Fruit fly (Drosophila melanogaster) whole organism, embryonic: ENCODE data around the gene Nep7.
A peak's percentile ranks its signal among the peaks of the same experiment; 100 is the strongest.

Experiments used
- Asciz ChIP-seq: fragments of 200-800 bp; sonication (Bioruptor generic); optimal IDR thresholded peaks from 2 replicates; lab custom pipeline; 2017; ENCODE audit warnings: missing biosample characterization, mild to moderate bottlenecking, missing genetic modification characterization, missing genetic modification reagents
- Atf3 ChIP-seq: fragments of 200-800 bp; sonication (Bioruptor generic); optimal IDR thresholded peaks from 3 replicates; lab custom pipeline; 2016; ENCODE audit warnings: missing biosample characterization, missing genetic modification characterization
- Awh ChIP-seq: fragments of 200-800 bp; sonication (Bioruptor generic); IDR thresholded peaks from 2 replicates; pipeline ENCODE4, ENCODE4 v1.3.6; 2022; ENCODE audit warnings: missing biosample characterization, missing genetic modification characterization
- Bdp1 ChIP-seq: fragments of 200-800 bp; sonication (Bioruptor generic); optimal IDR thresholded peaks from 3 replicates; lab custom pipeline; 2016; ENCODE audit warnings: missing biosample characterization, missing genetic modification characterization
- CG10274 ChIP-seq: fragments of 200-800 bp; sonication (Bioruptor generic); optimal IDR thresholded peaks from 3 replicates; lab custom pipeline; 2017; ENCODE audit warnings: missing biosample characterization, mild to moderate bottlenecking, missing genetic modification characterization
- CG14965 ChIP-seq: fragments of 200-800 bp; sonication (Bioruptor generic); optimal IDR thresholded peaks from 2 replicates; lab custom pipeline; 2016; ENCODE audit warnings: missing biosample characterization, missing genetic modification characterization, borderline replicate concordance
- CG1647 ChIP-seq: fragments of 200-800 bp; sonication (Bioruptor generic); optimal IDR thresholded peaks from 3 replicates; lab custom pipeline; 2016; ENCODE audit warnings: missing biosample characterization, missing genetic modification characterization
- CG17361 ChIP-seq: fragments of 200-800 bp; sonication (Bioruptor generic); IDR thresholded peaks from 3 replicates; pipeline ENCODE4 v1.3.6; 2022; ENCODE audit warnings: missing biosample characterization, missing genetic modification characterization
- CG17612 ChIP-seq: fragments of 200-800 bp; sonication (Bioruptor generic); IDR thresholded peaks from 2 replicates; pipeline ENCODE4 v1.3.6; 2022; ENCODE audit warnings: missing biosample characterization, missing genetic modification characterization
- CG1792 ChIP-seq: fragments of 200-800 bp; sonication (Bioruptor generic); optimal IDR thresholded peaks from 2 replicates; lab custom pipeline; 2016; ENCODE audit warnings: missing biosample characterization, missing genetic modification characterization
- CG2116 ChIP-seq: fragments of 200-800 bp; sonication (Bioruptor generic); optimal IDR thresholded peaks from 3 replicates; lab custom pipeline; 2018; ENCODE audit warnings: missing biosample characterization, mild to moderate bottlenecking, missing genetic modification characterization
- CG2129 ChIP-seq: fragments of 200-800 bp; sonication (Bioruptor generic); IDR thresholded peaks from 2 replicates; pipeline ENCODE4 v1.3.6; 2022; ENCODE audit warnings: missing biosample characterization, missing genetic modification characterization; ENCODE audit not compliant: partially characterized antibody
- CG2202 ChIP-seq: fragments of 200-800 bp; sonication (Bioruptor generic); optimal IDR thresholded peaks from 2 replicates; lab custom pipeline; 2018; ENCODE audit warnings: missing biosample characterization, mild to moderate bottlenecking, missing genetic modification characterization
- CG2678 ChIP-seq: fragments of 200-800 bp; sonication (Bioruptor generic); optimal IDR thresholded peaks from 3 replicates; lab custom pipeline; 2019; ENCODE audit warnings: missing biosample characterization, mild to moderate bottlenecking, missing genetic modification characterization, moderate library complexity
- CG2875 ChIP-seq: fragments of 200-800 bp; sonication (Bioruptor generic); optimal IDR thresholded peaks from 2 replicates; lab custom pipeline; 2017; ENCODE audit warnings: missing biosample characterization, mild to moderate bottlenecking, missing genetic modification characterization, missing genetic modification reagents
- CG2889 ChIP-seq: fragments of 200-800 bp; sonication (Bioruptor generic); IDR thresholded peaks from 3 replicates; pipeline ENCODE4 v1.3.6; 2022; ENCODE audit warnings: missing biosample characterization, missing genetic modification characterization
- CG31388 ChIP-seq: fragments of 200-800 bp; sonication (Bioruptor generic); optimal IDR thresholded peaks from 2 replicates; lab custom pipeline; 2016; ENCODE audit warnings: missing biosample characterization, missing genetic modification characterization
- CG5180 ChIP-seq: fragments of 200-800 bp; sonication (Bioruptor generic); optimal IDR thresholded peaks from 3 replicates; lab custom pipeline; 2017; ENCODE audit warnings: missing biosample characterization, missing genetic modification characterization, mild to moderate bottlenecking, moderate library complexity, missing genetic modification reagents
- CG5953 ChIP-seq: fragments of 200-800 bp; sonication (Bioruptor generic); IDR thresholded peaks from 2 replicates; pipeline ENCODE4 v1.3.6; 2022; ENCODE audit warnings: missing biosample characterization, missing genetic modification characterization
- CG6813 ChIP-seq: fragments of 200-800 bp; sonication (Bioruptor generic); optimal IDR thresholded peaks from 2 replicates; lab custom pipeline; 2017; ENCODE audit warnings: missing biosample characterization, missing genetic modification characterization, mild to moderate bottlenecking, moderate library complexity, missing genetic modification reagents
- CG7987 ChIP-seq: fragments of 200-800 bp; sonication (Bioruptor generic); optimal IDR thresholded peaks from 2 replicates; lab custom pipeline; 2018; ENCODE audit warnings: missing biosample characterization, mild to moderate bottlenecking, missing genetic modification characterization, moderate library complexity
- CG9609 ChIP-seq: fragments of 200-800 bp; sonication (Bioruptor generic); optimal IDR thresholded peaks from 3 replicates; lab custom pipeline; 2016; ENCODE audit warnings: missing biosample characterization, missing genetic modification characterization
- CHES-1-like ChIP-seq: fragments of 200-800 bp; sonication (Bioruptor generic); optimal IDR thresholded peaks from 2 replicates; lab custom pipeline; 2016; ENCODE audit warnings: missing biosample characterization, missing genetic modification characterization
- CTCF ChIP-seq: fragments of 200-800 bp; sonication (Bioruptor generic); optimal IDR thresholded peaks from 2 replicates; lab custom pipeline; 2017; ENCODE audit warnings: missing biosample characterization, mild to moderate bottlenecking, missing genetic modification characterization, moderate library complexity
- Eip74EF ChIP-seq, 2 experiments: fragments of 200-800 bp in 1 of 2; fragments of >200 bp in 1 of 2; sonication (Bioruptor generic) in 1 of 2; optimal IDR thresholded peaks; 2 replicates each; lab custom pipeline; 2017 to 2019; ENCODE audit warnings: missing biosample characterization in 2 of 2, missing genetic modification characterization in 2 of 2, mild to moderate bottlenecking in 1 of 2, moderate library complexity in 1 of 2
- Fer3 ChIP-seq: fragments of 200-800 bp; sonication (Bioruptor generic); optimal IDR thresholded peaks from 2 replicates; lab custom pipeline; 2018; ENCODE audit warnings: missing biosample characterization, mild to moderate bottlenecking, missing genetic modification characterization, moderate library complexity
- HLH3B ChIP-seq: fragments of 200-800 bp; sonication (Bioruptor generic); IDR thresholded peaks from 2 replicates; pipeline ENCODE4 v1.3.6; 2022; ENCODE audit warnings: missing biosample characterization, missing genetic modification characterization
- HLHmδ ChIP-seq: fragments of 200-800 bp; sonication (Bioruptor generic); optimal IDR thresholded peaks from 2 replicates; lab custom pipeline; 2018; ENCODE audit warnings: missing biosample characterization, mild to moderate bottlenecking, missing genetic modification characterization, moderate library complexity
- Optix ChIP-seq: fragments of 200-800 bp; sonication (Bioruptor generic); IDR thresholded peaks from 3 replicates; pipeline ENCODE4 v1.3.6; 2022; ENCODE audit warnings: missing biosample characterization, missing genetic modification characterization
- Poxn ChIP-seq: fragments of 200-800 bp; sonication (Bioruptor generic); IDR thresholded peaks from 2 replicates; pipeline ENCODE4 v1.3.6; 2022; ENCODE audit warnings: missing biosample characterization, missing genetic modification characterization
- abd-A ChIP-seq: fragments of 200-800 bp; sonication (Bioruptor generic); optimal IDR thresholded peaks from 3 replicates; lab custom pipeline; 2019; ENCODE audit warnings: missing biosample characterization, mild to moderate bottlenecking, missing genetic modification characterization, moderate library complexity
- ara ChIP-seq: fragments of 200-800 bp; sonication (Bioruptor generic); IDR thresholded peaks from 2 replicates; pipeline ENCODE4 v1.3.6; 2022; ENCODE audit warnings: missing biosample characterization, missing genetic modification characterization
- cad ChIP-seq: fragments of >200 bp; optimal IDR thresholded peaks from 2 replicates; lab custom pipeline; 2017; ENCODE audit warnings: missing biosample characterization, missing genetic modification characterization
- chif ChIP-seq, 2 experiments: fragments of 200-800 bp; sonication (Bioruptor generic); optimal IDR thresholded peaks; 3 replicates each; lab custom pipeline; 2016; ENCODE audit warnings: missing biosample characterization in 2 of 2, missing genetic modification characterization in 2 of 2
- chinmo ChIP-seq: fragments of 200-800 bp; sonication (Bioruptor generic); IDR thresholded peaks from 4 replicates; pipeline ENCODE4 v1.3.6; 2022; ENCODE audit warnings: missing biosample characterization, missing genetic modification characterization; ENCODE audit not compliant: partially characterized antibody
- cwo ChIP-seq: fragments of 200-800 bp; sonication (Bioruptor generic); optimal IDR thresholded peaks from 3 replicates; lab custom pipeline; 2017; ENCODE audit warnings: missing biosample characterization, missing genetic modification characterization, mild to moderate bottlenecking, moderate library complexity, missing genetic modification reagents
- ewg ChIP-seq: fragments of 200-800 bp; sonication (Bioruptor generic); optimal IDR thresholded peaks from 3 replicates; lab custom pipeline; 2017; ENCODE audit warnings: mild to moderate bottlenecking, missing biosample characterization, missing genetic modification reagents, missing genetic modification characterization
- fd3F ChIP-seq: fragments of 200-800 bp; sonication (Bioruptor generic); optimal IDR thresholded peaks from 2 replicates; lab custom pipeline; 2018; ENCODE audit warnings: missing biosample characterization, mild to moderate bottlenecking, missing genetic modification characterization, moderate library complexity
- ham ChIP-seq: fragments of 200-800 bp; sonication (Bioruptor generic); IDR thresholded peaks from 2 replicates; pipeline ENCODE4 v1.3.6; 2022; ENCODE audit warnings: missing biosample characterization, missing genetic modification characterization
- jumu ChIP-seq: fragments of 200-800 bp; sonication (Bioruptor generic); optimal IDR thresholded peaks from 3 replicates; lab custom pipeline; 2016; ENCODE audit warnings: missing biosample characterization, missing genetic modification characterization
- lola ChIP-seq, 3 experiments: fragments of >200 bp in 2 of 3; fragments of 200-800 bp in 1 of 3; sonication (Bioruptor generic) in 1 of 3; optimal IDR thresholded peaks; 2 replicates each; lab custom pipeline; 2017 to 2019; ENCODE audit warnings: missing biosample characterization in 3 of 3, missing genetic modification characterization in 3 of 3, mild to moderate bottlenecking in 1 of 3, moderate library complexity in 1 of 3
- nom ChIP-seq: fragments of 200-800 bp; sonication (Bioruptor generic); optimal IDR thresholded peaks from 2 replicates; lab custom pipeline; 2017; ENCODE audit warnings: missing biosample characterization, missing genetic modification characterization, mild to moderate bottlenecking, moderate library complexity, missing genetic modification reagents
- odd ChIP-seq: fragments of 200-800 bp; sonication (Bioruptor generic); optimal IDR thresholded peaks from 2 replicates; lab custom pipeline; 2017; ENCODE audit warnings: missing biosample characterization, mild to moderate bottlenecking, missing genetic modification characterization
- otp ChIP-seq: fragments of 200-800 bp; sonication (Bioruptor generic); IDR thresholded peaks from 3 replicates; pipeline ENCODE4, ENCODE4 v1.3.6; 2022; ENCODE audit warnings: missing biosample characterization, missing genetic modification characterization
- pb ChIP-seq: fragments of 200-800 bp; sonication (Bioruptor generic); optimal IDR thresholded peaks from 3 replicates; lab custom pipeline; 2016; ENCODE audit warnings: missing biosample characterization, missing genetic modification characterization
- prd ChIP-seq, 3 experiments: fragments of >200 bp in 2 of 3; fragments of 200-800 bp in 1 of 3; sonication (Bioruptor generic) in 1 of 3; optimal IDR thresholded peaks in 2 of 3; IDR thresholded peaks in 1 of 3; 2 replicates in 2 of 3; 3 replicates in 1 of 3; pipeline versions ENCODE4 v1.3.6 to Lab custom; 2017 to 2022; ENCODE audit warnings: missing biosample characterization in 1 of 3, missing genetic modification characterization in 1 of 3
- sens-2 ChIP-seq: fragments of 200-800 bp; sonication (Bioruptor generic); IDR thresholded peaks from 2 replicates; pipeline ENCODE4 v1.3.6; 2022; ENCODE audit warnings: missing biosample characterization, missing genetic modification characterization
- sug ChIP-seq: fragments of 200-800 bp; optimal IDR thresholded peaks from 2 replicates; lab custom pipeline; 2019; ENCODE audit warnings: missing biosample characterization, mild to moderate bottlenecking, missing genetic modification characterization, moderate library complexity
- wek ChIP-seq: fragments of 200-800 bp; sonication (Bioruptor generic); optimal IDR thresholded peaks from 3 replicates; lab custom pipeline; 2018; ENCODE audit warnings: missing biosample characterization, mild to moderate bottlenecking, missing genetic modification characterization, moderate library complexity

The Nep7 gene

DNA sequence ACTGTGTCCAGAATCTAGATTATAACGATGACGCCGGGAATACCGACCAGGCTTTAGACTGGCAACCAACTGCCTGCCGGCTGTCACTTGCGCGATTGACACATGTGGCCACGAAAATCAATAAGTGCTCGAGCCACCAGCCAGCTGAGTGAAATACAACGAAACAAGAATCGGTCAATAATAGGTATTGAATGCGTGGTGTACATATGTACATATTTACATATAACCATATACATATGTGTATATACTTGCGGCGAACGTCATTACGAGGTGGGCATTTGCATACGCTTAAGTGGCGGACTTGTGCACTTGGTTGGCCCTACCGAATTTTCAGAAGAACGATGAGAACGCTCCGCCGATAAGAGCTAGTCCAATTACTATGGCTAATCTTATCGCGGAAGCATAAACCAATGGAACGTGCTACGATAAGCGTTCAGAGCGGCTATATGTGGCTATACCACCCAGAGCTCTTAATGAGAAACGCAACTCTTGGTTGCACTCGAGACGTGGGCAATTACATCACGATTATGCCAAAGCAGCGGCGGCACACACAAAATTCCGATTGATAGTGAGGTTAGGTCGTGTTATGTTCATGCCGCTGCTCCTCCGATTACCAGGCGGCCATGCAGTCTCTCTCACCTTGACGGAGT lies 8.0 kb upstream of the Nep7 start (continued):
- no peak for TF ChIP-seq CG10274 (GFP tag; lab: Kevin White, UChicago)
- peak; percentile 34 for TF ChIP-seq odd
- TF ChIP-seq CG2875 (GFP tag; lab: Kevin White, UChicago): peak; percentile 24
- TF ChIP-seq CG14965: no peak
- peak; percentile 22 for TF ChIP-seq CG7987
- TF ChIP-seq CG1647 (GFP tag; lab: Kevin White, UChicago): no peak
- peak; percentile 29 for TF ChIP-seq Asciz (GFP tag; lab: Kevin White, UChicago)
- no peak for TF ChIP-seq CG2116 (GFP tag; lab: Kevin White, UChicago)
- no peak for TF ChIP-seq CG31388 (GFP tag; lab: Kevin White, UChicago)
- peak; percentile 91 for TF ChIP-seq sug (tag; lab: Kevin White, UChicago)
- TF ChIP-seq CG5180 (GFP tag; lab: Kevin White, UChicago): peak; percentile 28
- TF ChIP-seq chinmo (GFP tag; lab: Robert Waterston, UW): 0 out of 4 replicates have a peak, but pooled peaks have one; percentile 7
- no peak for TF ChIP-seq CTCF
- no peak for TF ChIP-seq CG1792 (GFP tag; lab: Kevin White, UChicago)
- TF ChIP-seq wek: peak; percentile 57
- 0 out of 2 replicates have a peak, but pooled peaks have one; percentile 42 for TF ChIP-seq Awh (GFP tag; lab: Robert Waterston, UW)
- TF ChIP-seq ewg: no peak
- peak; percentile 82 for TF ChIP-seq cwo (GFP tag; lab: Kevin White, UChicago)
- no peak for TF ChIP-seq prd (optimal IDR thresholded peaks at IDR 0.05; lab: Kevin White, UChicago)
- no peak for TF ChIP-seq prd (GFP tag; IDR thresholded peaks at IDR 0.05; lab: Robert Waterston, UW)
- no peak for TF ChIP-seq nom (GFP tag; lab: Kevin White, UChicago)
- TF ChIP-seq CHES-1-like (GFP tag; lab: Kevin White, UChicago): no peak
- no peak for TF ChIP-seq Eip74EF (GFP tag; optimal IDR thresholded peaks at IDR 0.05; lab: Kevin White, UChicago)
- peak; percentile 35 for TF ChIP-seq CG2678
- TF ChIP-seq CG17361 (GFP tag; lab: Robert Waterston, UW): no peak
- no peak for TF ChIP-seq Fer3 (tag; lab: Kevin White, UChicago)
- 0 out of 2 replicates have a peak, but pooled peaks have one; percentile 11 for TF ChIP-seq HLH3B (GFP tag; lab: Robert Waterston, UW)
- TF ChIP-seq cad (GFP tag; lab: Kevin White, UChicago): no peak
- no peak for TF ChIP-seq otp
- TF ChIP-seq ara (GFP tag; lab: Robert Waterston, UW): 0 out of 2 replicates have a peak, but pooled peaks have one; percentile 38
- no peak for TF ChIP-seq CG17612 (GFP tag; lab: Robert Waterston, UW)
- no peak for TF ChIP-seq Bdp1 (GFP tag; lab: Kevin White, UChicago)
- TF ChIP-seq CG6813 (GFP tag; lab: Kevin White, UChicago): peak; percentile 43
- TF ChIP-seq CG2129 (GFP tag; lab: Robert Waterston, UW): no peak
- no peak for TF ChIP-seq fd3F
- 0 out of 2 replicates have a peak, but pooled peaks have one; percentile 7 for TF ChIP-seq sens-2 (GFP tag; lab: Robert Waterston, UW)
- TF ChIP-seq Optix (GFP tag; lab: Robert Waterston, UW): no peak
- TF ChIP-seq CG2889 (GFP tag; lab: Robert Waterston, UW): no peak
- peak; percentile 32 for TF ChIP-seq CG2202 (tag; lab: Kevin White, UChicago)
- TF ChIP-seq CG9609 (GFP tag; lab: Kevin White, UChicago): no peak
- no peak for TF ChIP-seq jumu (GFP tag; lab: Kevin White, UChicago)
- TF ChIP-seq Atf3 (GFP tag; lab: Kevin White, UChicago): no peak
- no peak for TF ChIP-seq pb (GFP tag; lab: Kevin White, UChicago)
- no peak for TF ChIP-seq CG5953 (GFP tag; lab: Robert Waterston, UW)
- TF ChIP-seq chif (GFP tag; optimal IDR thresholded peaks at IDR 0.05; lab: Kevin White, UChicago): no peak
- TF ChIP-seq Poxn: no peak
- TF ChIP-seq ham (GFP tag; lab: Robert Waterston, UW): no peak
- no peak for TF ChIP-seq abd-A
- TF ChIP-seq HLHmδ (GFP tag; lab: Kevin White, UChicago): peak; percentile 55
- peak in 1 of 3 experiments; percentile 10 for TF ChIP-seq lola (GFP tag; optimal IDR thresholded peaks at IDR 0.05; lab: Kevin White, UChicago)
